Fruit fly (Drosophila melanogaster) whole organism: ENCODE measurements around the gene drd.

Experiments
- CG8478 ChIP-seq: fragments of >200 bp; optimal IDR thresholded peaks from 2 replicates; lab custom pipeline; 2018; ENCODE audit warnings: inconsistent platforms
- Dll ChIP-seq: fragments of >200 bp; optimal IDR thresholded peaks from 2 replicates; lab custom pipeline; 2017
- pan ChIP-seq: fragments of >200 bp; optimal IDR thresholded peaks from 2 replicates; lab custom pipeline; 2017
- psq ChIP-seq: fragments of >200 bp; optimal IDR thresholded peaks from 2 replicates; lab custom pipeline; 2017

dm6 chrX:15138994-15139863 lies 13.7 kb downstream of the drd start, which contains the start of gene RpL37-1:
- TF ChIP-seq pan (lab: Kevin White, UChicago) (no peak), psq (lab: Kevin White, UChicago) (no peak), Dll (lab: Kevin White, UChicago) (no peak), CG8478 (lab: Kevin White, UChicago) (no peak)
